Worm (Caenorhabditis elegans) whole organism, L1 larva: ENCODE results near the gene T03F6.3.

ENCODE experiments used
- aha-1 ChIP-seq: fragments of 150-350 bp; optimal IDR thresholded peaks from 2 replicates; lab custom pipeline; 2014; ENCODE audit warnings: missing biosample characterization, missing genetic modification characterization
- blmp-1 ChIP-seq: fragments of 150-350 bp; optimal IDR thresholded peaks from 2 replicates; lab custom pipeline; 2014; ENCODE audit warnings: missing biosample characterization, missing genetic modification characterization
- ceh-63 ChIP-seq: fragments of 200-800 bp; sonication (Bioruptor generic); optimal IDR thresholded peaks from 2 replicates; lab custom pipeline; 2018; ENCODE audit warnings: mild to moderate bottlenecking, missing genetic modification characterization, missing compliant biosample characterization
- ceh-82 ChIP-seq, 3 experiments: fragments of 150-350 bp in 1 of 3; sonication (generic microtip) in 2 of 3; optimal IDR thresholded peaks; 2 replicates each; lab custom pipeline; 2014 to 2017; ENCODE audit warnings: missing biosample characterization in 3 of 3, missing genetic modification characterization in 3 of 3
- ces-1 ChIP-seq: fragments of 150-350 bp; optimal IDR thresholded peaks from 2 replicates; lab custom pipeline; 2014; ENCODE audit warnings: missing biosample characterization, missing genetic modification reagents, missing genetic modification characterization
- dsc-1 ChIP-seq: sonication (generic microtip); optimal IDR thresholded peaks from 2 replicates; lab custom pipeline; 2016; ENCODE audit warnings: mild to moderate bottlenecking, missing genetic modification characterization, missing compliant biosample characterization
- efl-1 ChIP-seq, 4 experiments: fragments of 150-350 bp; optimal IDR thresholded peaks in 3 of 4; peaks in 1 of 4; 1 replicate in 1 of 4; 2 replicates in 3 of 4; lab custom pipeline; 2014; ENCODE audit warnings: missing biosample characterization in 2 of 4, missing genetic modification characterization in 2 of 4, missing genetic modification reagents in 2 of 4
- egl-13 ChIP-seq: sonication (generic microtip); optimal IDR thresholded peaks from 2 replicates; lab custom pipeline; 2016; ENCODE audit warnings: missing genotype, missing genetic modification reagents, missing genetic modification characterization, missing compliant biosample characterization
- elt-3 ChIP-seq, 6 experiments: fragments of 150-350 bp in 1 of 6; sonication (generic microtip); optimal IDR thresholded peaks; 2 replicates each; lab custom pipeline; 2017 to 2018; ENCODE audit warnings: missing biosample characterization in 6 of 6, missing genetic modification characterization in 6 of 6, inconsistent platforms in 1 of 6
- ets-5 ChIP-seq: fragments of 200-800 bp; sonication (Bioruptor generic); IDR thresholded peaks from 2 replicates; pipeline ENCODE4 v1.3.6; 2022; ENCODE audit warnings: missing genetic modification characterization, missing compliant biosample characterization
- fkh-10 ChIP-seq: sonication (generic microtip); optimal IDR thresholded peaks from 2 replicates; lab custom pipeline; 2017; ENCODE audit warnings: missing biosample characterization, missing genetic modification reagents, missing genetic modification characterization
- fos-1 ChIP-seq: fragments of 150-350 bp; optimal IDR thresholded peaks from 2 replicates; lab custom pipeline; 2014; ENCODE audit warnings: missing biosample characterization, missing genetic modification characterization
- lin-13 ChIP-seq: fragments of 150-350 bp; optimal IDR thresholded peaks from 2 replicates; lab custom pipeline; 2014; ENCODE audit warnings: missing biosample characterization, missing genetic modification reagents, missing genetic modification characterization
- lin-14 ChIP-seq: fragments of 200-800 bp; sonication (Bioruptor generic); optimal IDR thresholded peaks from 2 replicates; lab custom pipeline; 2018; ENCODE audit warnings: mild to moderate bottlenecking, missing genetic modification characterization, moderate library complexity, missing compliant biosample characterization
- lin-35 ChIP-seq, 2 experiments: fragments of 150-350 bp; optimal IDR thresholded peaks; 2 replicates each; lab custom pipeline; 2014; ENCODE audit warnings: missing biosample characterization in 2 of 2, missing genetic modification characterization in 2 of 2, missing genetic modification reagents in 2 of 2
- lin-39 ChIP-seq: fragments of 150-350 bp; optimal IDR thresholded peaks from 2 replicates; lab custom pipeline; 2014; ENCODE audit warnings: missing biosample characterization, missing genetic modification reagents, missing genetic modification characterization
- lir-3 ChIP-seq: sonication (generic microtip); optimal IDR thresholded peaks from 2 replicates; lab custom pipeline; 2016; ENCODE audit warnings: mild to moderate bottlenecking, missing genetic modification characterization, moderate library complexity, missing compliant biosample characterization; ENCODE audit not compliant: poor library complexity
- mdl-1 ChIP-seq, 2 experiments: fragments of 150-350 bp; optimal IDR thresholded peaks; 2 replicates each; lab custom pipeline; 2014 to 2017; ENCODE audit warnings: missing biosample characterization in 2 of 2, missing genetic modification characterization in 2 of 2, inconsistent platforms in 1 of 2
- mef-2 ChIP-seq: fragments of 150-350 bp; optimal IDR thresholded peaks from 2 replicates; lab custom pipeline; 2014; ENCODE audit warnings: missing biosample characterization, missing genetic modification characterization
- mep-1 ChIP-seq: fragments of 150-350 bp; optimal IDR thresholded peaks from 2 replicates; lab custom pipeline; 2014; ENCODE audit warnings: missing biosample characterization, missing genetic modification characterization
- nhr-20 ChIP-seq: sonication (generic microtip); optimal IDR thresholded peaks from 2 replicates; lab custom pipeline; 2016; ENCODE audit warnings: mild to moderate bottlenecking, missing genetic modification characterization, missing compliant biosample characterization
- nhr-71 ChIP-seq: sonication (generic microtip); optimal IDR thresholded peaks from 2 replicates; lab custom pipeline; 2016; ENCODE audit warnings: mild to moderate bottlenecking, missing genetic modification characterization, moderate library complexity, missing compliant biosample characterization
- nhr-77 ChIP-seq: fragments of 150-350 bp; optimal IDR thresholded peaks from 2 replicates; lab custom pipeline; 2014; ENCODE audit warnings: missing biosample characterization, missing genetic modification characterization
- nhr-85 ChIP-seq: sonication (generic microtip); peaks from one replicate; lab custom pipeline; 2016; ENCODE audit warnings: missing genetic modification characterization, inconsistent platforms, missing compliant biosample characterization
- pag-3 ChIP-seq: sonication (generic microtip); optimal IDR thresholded peaks from 2 replicates; lab custom pipeline; 2017; ENCODE audit warnings: missing genetic modification characterization, mild to moderate bottlenecking, missing compliant biosample characterization, antibody characterized with exemption, borderline replicate concordance; ENCODE audit not compliant: insufficient read depth
- rnt-1 ChIP-seq: sonication (generic microtip); optimal IDR thresholded peaks from 2 replicates; lab custom pipeline; 2016; ENCODE audit warnings: mild to moderate bottlenecking, missing genetic modification characterization, moderate library complexity, missing compliant biosample characterization
- sox-4 ChIP-seq: sonication (generic microtip); optimal IDR thresholded peaks from 2 replicates; lab custom pipeline; 2016; ENCODE audit warnings: missing genetic modification characterization, missing compliant biosample characterization
- sptf-1 ChIP-seq: fragments of 150-350 bp; optimal IDR thresholded peaks from 2 replicates; lab custom pipeline; 2014; ENCODE audit warnings: missing biosample characterization, missing genetic modification characterization
- swsn-7 ChIP-seq: sonication (generic microtip); optimal IDR thresholded peaks from 2 replicates; lab custom pipeline; 2016; ENCODE audit warnings: missing genetic modification characterization, missing compliant biosample characterization
- xbp-1 ChIP-seq: sonication (generic microtip); optimal IDR thresholded peaks from 2 replicates; lab custom pipeline; 2016; ENCODE audit warnings: missing genetic modification characterization, missing compliant biosample characterization

The T03F6.3 gene

ce11 chrIII:13378242-13378641, 11.0 kb upstream of the T03F6.3 start, which contains the start of gene T03F6.10:
T03F6.10 (minus strand) TSS chrIII:13378342.
- TF ChIP-seq efl-1 (optimal IDR thresholded peaks at IDR 0.05; lab: Kevin White, UChicago) (no peak), efl-1 (GFP tag; optimal IDR thresholded peaks at IDR 0.05 in 1 of 2; lab: Kevin White, UChicago) (peak in 1 of 2 experiments; percentile 21), lin-39 (tag; lab: Kevin White, UChicago) (no peak)

ce11 chrIII:13380196-13380595, 9.0 kb upstream of the T03F6.3 start, which contains the start of gene T03F6.6:
T03F6.6 (minus strand) TSS chrIII:13380296.
- TF ChIP-seq mep-1 (tag; lab: Kevin White, UChicago) (no peak), lin-35 (GFP tag; optimal IDR thresholded peaks at IDR 0.05; lab: Kevin White, UChicago) (no peak), mdl-1 (tag; optimal IDR thresholded peaks at IDR 0.05; lab: Kevin White, UChicago) (no peak), lin-14 (GFP tag; lab: Kevin White, UChicago) (no peak), lir-3 (tag; lab: Kevin White, UChicago) (no peak), sox-4 (tag; lab: Kevin White, UChicago) (no peak), swsn-7 (tag; lab: Kevin White, UChicago) (no peak), nhr-77 (tag; lab: Kevin White, UChicago) (no peak), elt-3 (tag; optimal IDR thresholded peaks at IDR 0.05; lab: Kevin White, UChicago) (no peak), rnt-1 (tag; lab: Kevin White, UChicago) (no peak), fos-1 (tag; lab: Kevin White, UChicago) (no peak)

ce11 chrIII:13380881-13381280, 8.3 kb upstream of the T03F6.3 start:
- TF ChIP-seq ceh-63 (no peak), ceh-82 (tag; optimal IDR thresholded peaks at IDR 0.05; lab: Kevin White, UChicago) (no peak), nhr-85 (tag; lab: Kevin White, UChicago) (peak; percentile 84), nhr-71 (tag; lab: Kevin White, UChicago) (peak; percentile 2), lin-14 (GFP tag; lab: Kevin White, UChicago) (peak; percentile 12), ets-5 (GFP tag; lab: Robert Waterston, UW) (no peak), swsn-7 (tag; lab: Kevin White, UChicago) (no peak)

ce11 chrIII:13381684-13382083, 7.5 kb upstream of the T03F6.3 start:
- TF ChIP-seq lin-14 (GFP tag; lab: Kevin White, UChicago) (peak; percentile 31), blmp-1 (peak; percentile 76), pag-3 (tag; lab: Kevin White, UChicago) (no peak)
- TF ChIP-seq, all 84 proteins: peak for 2

ce11 chrIII:13383159-13383558, 6.0 kb upstream of the T03F6.3 start:
- TF ChIP-seq fkh-10 (GFP tag; lab: Kevin White, UChicago), result no peak
- peak; percentile 57 for TF ChIP-seq xbp-1 (tag; lab: Kevin White, UChicago)
- TF ChIP-seq efl-1 (optimal IDR thresholded peaks at IDR 0.05; lab: Kevin White, UChicago), result no peak
- TF ChIP-seq efl-1 (GFP tag; optimal IDR thresholded peaks at IDR 0.05 in 1 of 2; lab: Kevin White, UChicago), result peak in 1 of 2 experiments; percentile 7
- TF ChIP-seq lin-13 (GFP tag; lab: Kevin White, UChicago), result no peak
- no peak for TF ChIP-seq mef-2 (tag; lab: Kevin White, UChicago)

- no peak for TF ChIP-seq egl-13
- no peak for TF ChIP-seq sptf-1 (tag; lab: Kevin White, UChicago)
- no peak for TF ChIP-seq nhr-20 (tag; lab: Kevin White, UChicago)
- TF ChIP-seq ces-1 (GFP tag; lab: Kevin White, UChicago), result no peak
- no peak for TF ChIP-seq dsc-1 (tag; lab: Kevin White, UChicago)
- no peak for TF ChIP-seq nhr-77 (tag; lab: Kevin White, UChicago)
- no peak for TF ChIP-seq aha-1 (tag; lab: Kevin White, UChicago)
Observed at ce11 chrIII:13385850-13386249, 3.3 kb upstream of the T03F6.3 start, which contains the start of gene T03F6.4. T03F6.4 (plus strand) TSS chrIII:13386150.
